Fruit fly (Drosophila melanogaster): ENCODE data around the gene Tace.

- TF ChIP-seq Sin3A (optimal IDR thresholded peaks at IDR 0.05) (no peak), h (optimal IDR thresholded peaks at IDR 0.05) (no peak), ttk (optimal IDR thresholded peaks at IDR 0.05) (no peak), psq (optimal IDR thresholded peaks at IDR 0.05) (no peak), insv (optimal IDR thresholded peaks at IDR 0.05) (no peak)
Observed at dm6 chr3R:30005332-30005979, 5.1 kb downstream of the Tace start.

Data from Kc167 (cell line).